Fruit fly (Drosophila melanogaster) whole organism, larva: ENCODE results near the gene fiz.

ENCODE experiments used
- noc ChIP-seq: fragments of 200-800 bp; sonication (Bioruptor generic); optimal IDR thresholded peaks from 3 replicates; lab custom pipeline; 2019; ENCODE audit warnings: missing biosample characterization, mild to moderate bottlenecking, missing genetic modification characterization, moderate library complexity

Gene fiz

DNA sequence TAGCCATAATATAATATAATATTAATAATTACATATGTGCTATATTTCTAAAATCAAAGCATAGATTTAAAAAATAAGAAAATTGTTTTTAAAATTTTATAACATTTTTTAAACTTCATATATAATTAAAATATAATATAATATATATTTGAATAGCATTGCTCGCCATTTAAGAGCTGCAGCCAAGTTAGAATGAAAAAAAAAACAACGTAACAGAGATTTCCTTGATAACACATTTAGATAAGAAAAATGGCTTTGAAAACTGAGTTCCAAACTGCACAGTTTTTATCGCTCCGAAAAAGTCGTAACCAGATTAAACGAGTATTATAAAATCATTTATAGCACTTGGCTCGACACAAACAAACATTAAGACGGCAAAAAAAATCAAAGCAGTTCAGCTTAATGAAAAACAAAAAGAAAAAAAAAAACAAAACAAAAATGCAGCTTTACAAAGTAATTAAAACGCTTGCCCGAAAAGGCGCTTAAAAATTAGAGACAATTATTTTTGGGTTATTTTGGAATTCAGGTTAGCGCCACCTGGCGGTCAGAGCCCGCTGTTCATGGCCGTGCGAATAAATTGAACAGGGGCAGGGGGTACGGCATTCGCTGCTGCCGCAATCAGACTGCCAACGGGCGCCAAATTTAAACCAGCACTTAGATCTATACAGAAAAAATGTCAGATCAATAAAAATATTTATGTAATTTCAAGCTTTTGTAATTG, at the start of gene fiz:
TSS of gene fiz (minus strand) at position 51 of the 721 bp plus-strand sequence.
- no peak for TF ChIP-seq noc (tag; lab: Kevin White, UChicago)

DNA sequence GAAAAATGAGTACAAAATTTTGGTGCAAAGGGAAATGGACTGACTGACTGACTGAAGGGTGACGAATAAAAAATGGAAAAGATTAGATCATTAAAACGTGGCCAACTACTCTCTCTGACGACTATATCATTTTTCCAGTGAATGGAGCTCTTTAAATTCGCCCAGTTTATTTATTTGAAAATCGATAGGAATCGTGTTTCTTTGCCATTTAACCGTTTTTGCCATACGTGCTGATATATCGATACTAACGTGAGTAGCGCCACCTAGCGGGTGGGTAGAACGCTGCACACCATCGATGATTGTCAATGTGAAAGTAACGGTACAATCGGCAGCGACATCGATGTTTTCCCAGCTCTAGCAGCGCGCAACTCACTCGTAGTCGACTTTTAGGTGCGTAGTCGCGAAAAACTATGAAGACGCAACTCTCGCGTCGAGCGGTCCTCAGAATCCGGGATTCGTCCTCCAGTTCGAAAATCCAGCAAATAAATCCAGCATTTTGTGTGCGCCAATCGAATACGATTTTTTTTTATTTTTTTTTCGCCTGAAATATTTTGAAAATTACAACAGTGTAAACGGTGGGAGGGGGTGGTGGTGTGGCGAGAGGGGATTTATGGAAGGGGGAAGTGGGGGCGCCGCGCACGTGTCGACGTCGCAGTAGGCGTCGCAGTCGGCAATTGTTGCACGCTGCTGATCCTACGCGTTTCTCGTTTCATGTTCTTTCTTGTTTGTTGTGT, 45.7 kb upstream of the fiz start, which contains the start of the genes CG9030 and eag:
TSS of gene CG9030 (minus strand) at position 51 of the 734 bp plus-strand sequence.
TSS of gene eag (plus strand) at position 428 of the 734 bp plus-strand sequence.
- TF ChIP-seq noc (tag; lab: Kevin White, UChicago) = no peak

DNA sequence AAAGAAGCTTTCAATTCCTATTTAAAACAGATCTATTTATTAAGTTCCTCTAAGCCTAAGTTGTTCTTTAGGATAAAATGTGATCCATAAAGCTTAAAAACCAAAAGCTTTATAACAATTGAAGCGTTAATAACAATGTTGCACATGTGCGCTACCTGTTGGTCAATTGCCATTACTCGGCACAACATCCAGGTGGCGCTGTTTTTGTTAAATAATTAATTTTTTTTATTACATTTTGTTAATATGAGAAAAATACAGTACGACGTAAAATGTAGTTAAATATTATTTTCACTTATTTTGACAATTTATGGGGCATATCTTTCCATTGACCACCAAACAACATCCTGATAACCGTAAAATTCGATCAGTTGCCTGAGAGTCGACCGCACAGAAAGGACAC, 44.4 kb upstream of the fiz start:
- TF ChIP-seq noc (tag; lab: Kevin White, UChicago) = no peak

DNA sequence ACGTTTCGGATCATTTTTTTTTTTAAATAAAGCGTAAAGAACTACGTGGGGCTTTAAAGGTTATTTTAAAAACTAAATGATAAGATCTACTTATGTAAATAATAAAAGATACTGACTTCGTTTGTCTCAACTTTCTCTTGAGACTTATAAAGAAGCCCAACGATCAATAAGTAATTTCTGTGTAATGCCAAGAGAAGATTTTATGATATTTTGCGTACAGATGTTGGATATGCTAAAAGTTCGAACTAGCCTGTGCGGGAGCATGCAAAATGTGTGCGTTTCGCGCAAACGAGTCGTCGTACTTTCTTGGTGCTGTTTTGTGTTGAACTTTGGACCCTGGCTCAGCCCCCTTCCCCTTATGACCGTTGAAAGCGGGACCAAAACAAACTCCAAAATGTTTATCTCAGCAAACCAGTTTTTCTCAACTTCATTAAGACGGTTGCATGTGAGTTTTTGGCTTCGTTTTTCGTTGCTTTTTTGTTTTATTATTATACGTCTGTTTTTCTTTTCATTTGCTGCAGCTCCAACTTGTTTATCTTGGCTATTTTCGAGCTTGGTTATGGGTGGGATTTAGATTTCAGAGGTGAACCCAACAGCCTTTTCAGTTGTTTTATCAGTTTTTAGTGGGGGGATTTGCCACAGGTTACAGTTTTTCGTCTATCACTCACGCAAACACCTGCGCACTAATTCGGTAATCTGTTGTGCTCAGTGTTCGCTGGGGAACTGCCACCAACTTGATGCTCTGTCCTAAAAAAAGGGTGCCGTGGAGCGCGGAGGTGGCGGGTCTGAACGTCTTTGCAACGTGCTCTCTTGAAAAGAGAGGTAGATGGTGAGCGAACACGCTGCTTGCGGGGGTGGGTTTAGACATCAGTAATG, 43.6 kb upstream of the fiz start, which contains the start of gene pdgy:
TSS of gene pdgy (minus strand) at position 688 of the 876 bp plus-strand sequence.
- TF ChIP-seq noc (tag; lab: Kevin White, UChicago) = no peak

DNA sequence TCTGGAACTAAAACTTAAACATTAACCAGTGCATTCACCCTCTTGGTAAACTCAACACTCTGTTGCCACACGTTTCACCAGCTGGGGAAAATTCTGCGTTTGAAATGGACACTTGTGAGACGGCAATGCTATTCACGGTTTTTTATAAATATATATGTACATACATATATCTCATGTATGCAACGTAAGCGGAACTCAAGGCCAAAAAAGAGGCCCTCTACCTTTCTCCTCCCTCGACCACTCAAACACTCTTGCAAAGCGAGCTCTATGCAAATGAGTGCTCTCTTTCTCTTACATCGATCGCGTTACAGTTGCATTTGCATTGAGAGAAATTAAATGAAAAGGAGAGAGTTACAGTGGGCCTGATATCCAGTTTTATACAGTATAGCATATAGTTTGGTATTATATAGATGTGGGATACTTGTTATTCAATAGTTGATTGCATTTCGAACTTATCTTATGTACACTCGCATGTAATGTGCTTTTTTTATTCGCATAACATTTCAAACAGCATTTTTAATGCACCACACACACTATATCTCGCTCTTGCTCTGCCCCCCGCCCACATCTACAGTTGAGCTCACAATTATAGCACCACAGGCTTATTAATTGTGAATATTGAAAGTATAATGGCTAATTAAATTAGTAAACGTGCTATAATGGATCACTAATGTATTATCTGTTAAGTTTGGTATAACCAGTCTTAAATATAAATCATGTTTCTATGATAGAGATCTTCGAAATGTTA, 42.8 kb upstream of the fiz start:
- TF ChIP-seq noc (tag; lab: Kevin White, UChicago) = no peak

DNA sequence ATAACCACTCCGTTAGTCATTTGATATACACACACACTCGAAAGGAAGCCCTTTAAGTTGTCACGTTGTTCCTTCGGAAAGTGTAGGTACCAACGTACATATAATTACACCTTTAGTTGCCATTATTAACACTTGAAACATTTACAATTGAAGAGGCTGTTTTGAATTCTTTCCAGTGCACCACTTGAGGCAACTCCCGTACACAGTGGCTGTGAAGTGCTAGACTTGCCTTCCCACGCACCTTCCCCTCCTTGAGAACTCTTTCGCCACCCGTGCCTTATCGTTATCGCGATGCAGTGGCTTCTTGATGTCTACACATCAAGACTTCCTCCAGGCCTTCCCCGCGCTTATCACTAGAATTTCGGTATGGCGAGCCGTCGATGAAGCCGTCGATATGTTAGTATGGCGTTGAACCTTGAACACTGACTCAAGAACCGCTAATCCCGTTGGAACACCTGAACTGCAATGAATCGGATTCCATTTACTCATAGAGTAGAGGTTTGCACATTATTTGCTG, 41.9 kb upstream of the fiz start:
- no peak for TF ChIP-seq noc (tag; lab: Kevin White, UChicago)

DNA sequence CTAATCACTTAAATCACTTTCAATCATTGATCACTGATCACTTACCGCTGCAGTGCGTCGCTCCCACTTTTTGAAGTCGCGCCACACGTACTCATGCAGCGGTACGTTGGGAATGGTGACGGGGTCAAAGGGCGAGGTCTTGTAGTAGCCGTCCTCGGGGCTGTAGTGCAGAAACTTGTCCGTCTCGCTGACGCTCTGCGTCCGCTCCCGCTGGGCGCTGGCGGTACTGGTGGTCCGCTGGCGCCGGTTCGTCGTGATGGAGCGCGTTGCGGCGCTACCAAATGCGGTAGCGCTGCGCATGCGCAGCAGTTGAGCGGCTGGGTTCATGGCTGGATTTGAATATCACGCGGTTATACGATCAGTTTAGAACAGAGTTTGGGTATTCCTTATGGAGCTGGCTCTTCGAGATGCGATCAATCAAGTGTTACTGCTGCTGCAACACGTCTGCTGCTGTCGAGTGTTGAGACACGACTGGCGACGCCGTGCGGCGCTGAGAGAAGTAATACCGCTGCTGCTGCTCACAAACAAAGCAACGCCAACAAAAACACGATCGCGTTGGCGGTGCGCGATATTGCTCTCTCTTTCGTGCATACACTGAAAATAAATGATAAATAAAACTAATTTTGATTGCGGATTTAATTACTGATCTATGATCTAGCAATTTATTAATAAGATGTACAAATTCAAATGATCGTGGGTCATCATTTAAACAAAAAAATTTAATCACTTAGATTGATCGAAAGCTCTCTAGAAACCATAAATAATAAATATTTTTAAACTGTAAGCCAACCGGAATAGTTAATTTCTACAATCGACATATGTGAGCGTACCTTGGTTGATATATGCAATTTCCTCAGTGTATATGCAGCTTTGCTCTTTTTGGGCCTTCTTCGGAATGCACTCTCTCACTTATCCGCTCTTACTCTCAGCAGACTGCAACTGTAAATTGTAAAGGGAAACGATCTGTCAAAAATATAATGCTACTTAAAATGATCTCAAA, 41.1 kb upstream of the fiz start:
- TF ChIP-seq noc (tag; lab: Kevin White, UChicago) = peak; percentile 74

DNA sequence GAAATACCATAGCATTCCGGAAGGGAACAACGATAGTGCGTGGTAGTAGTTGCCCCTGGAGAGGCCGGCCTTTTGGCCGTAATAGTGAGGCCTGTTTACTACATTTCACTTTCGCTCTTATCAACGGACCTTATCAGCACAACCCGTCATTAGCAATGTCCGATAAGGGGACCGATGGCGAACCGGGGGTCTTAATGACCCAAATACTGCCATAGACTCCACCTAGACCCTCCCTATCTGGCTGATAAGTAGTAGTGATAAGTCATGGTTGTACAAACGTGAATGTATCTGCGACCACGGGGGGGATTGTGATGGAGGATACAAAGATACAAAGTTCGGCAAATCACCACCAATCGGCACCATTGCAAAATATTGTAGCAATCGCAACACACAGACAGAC, 39.7 kb upstream of the fiz start:
- TF ChIP-seq noc (tag; lab: Kevin White, UChicago) = peak; percentile 38

DNA sequence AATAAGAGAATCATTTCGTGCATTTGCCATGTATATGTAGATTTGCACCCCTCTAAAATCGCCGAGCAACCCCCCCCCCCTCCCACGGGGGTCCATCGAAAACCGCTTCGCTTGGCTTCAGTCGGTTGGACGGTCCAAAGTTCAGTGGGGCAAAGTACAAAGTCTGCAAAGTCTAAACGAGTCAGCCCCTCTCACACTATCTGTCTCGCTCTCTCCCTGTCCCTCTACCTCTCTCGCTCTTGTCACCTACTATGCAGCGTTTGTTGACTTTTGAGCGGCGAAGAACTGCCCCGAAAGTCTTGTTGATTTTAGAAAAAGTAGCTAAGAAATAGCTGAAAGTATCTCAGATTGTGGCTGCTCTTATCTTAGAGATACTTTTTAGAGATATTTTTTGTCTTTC, 37.9 kb upstream of the fiz start:
- peak; percentile 40 for TF ChIP-seq noc (tag; lab: Kevin White, UChicago)

DNA sequence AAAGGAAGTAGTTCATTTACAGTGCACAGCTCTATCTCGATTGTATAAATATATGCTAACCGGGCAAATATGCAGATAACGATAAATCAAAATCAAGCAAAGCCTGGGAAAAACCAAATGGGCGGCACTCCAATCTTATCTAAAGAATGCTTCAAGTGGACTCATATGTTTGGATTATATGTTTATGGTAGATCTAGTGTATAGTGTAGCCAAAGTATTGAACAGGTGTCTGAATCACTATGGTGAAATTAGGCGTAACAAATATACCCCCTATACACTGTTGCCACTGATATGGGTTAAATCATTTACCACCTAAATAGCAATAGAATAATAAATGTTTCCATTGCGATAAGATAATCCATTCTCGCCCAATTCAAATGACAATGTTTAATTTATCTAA, 37.0 kb upstream of the fiz start:
- TF ChIP-seq noc (tag; lab: Kevin White, UChicago) = peak; percentile 59

DNA sequence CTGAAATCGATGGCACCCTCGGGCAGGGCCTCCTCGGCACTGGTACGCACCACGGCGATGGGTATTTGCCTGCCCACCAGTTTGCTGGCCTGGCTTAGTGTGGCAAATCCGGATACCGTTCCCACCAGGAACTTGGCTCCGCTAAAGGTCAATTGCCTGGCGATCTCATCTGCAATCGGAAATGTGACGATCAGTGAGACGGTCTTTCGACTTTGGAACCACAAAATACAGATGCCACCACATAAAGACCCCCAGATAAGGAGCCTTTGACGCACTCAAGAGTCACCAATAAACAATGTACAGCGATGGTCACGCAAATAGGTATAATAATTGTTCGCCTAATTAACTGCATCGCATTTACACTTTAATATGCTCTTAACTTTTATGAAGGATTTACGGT, 26.7 kb upstream of the fiz start:
- peak; percentile 28 for TF ChIP-seq noc (tag; lab: Kevin White, UChicago)

DNA sequence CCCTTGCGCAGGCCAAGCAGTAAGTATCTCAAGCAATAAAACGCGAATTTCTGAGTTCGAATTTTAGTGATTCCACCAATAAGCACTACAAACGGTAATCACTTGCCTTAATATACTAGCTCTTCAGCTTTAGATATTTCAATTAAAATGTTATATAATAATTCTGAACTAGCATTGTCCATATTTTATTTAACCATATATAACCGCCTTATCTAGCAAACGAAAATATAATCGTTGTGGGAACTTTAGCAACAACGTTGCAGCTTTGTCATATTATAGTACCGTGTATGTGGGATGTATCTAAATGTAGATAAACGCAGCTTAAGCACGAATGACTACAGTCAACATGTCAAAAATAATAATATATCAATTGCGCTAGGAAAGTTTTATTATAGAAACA, 21.8 kb upstream of the fiz start:
- TF ChIP-seq noc (tag; lab: Kevin White, UChicago) = no peak

DNA sequence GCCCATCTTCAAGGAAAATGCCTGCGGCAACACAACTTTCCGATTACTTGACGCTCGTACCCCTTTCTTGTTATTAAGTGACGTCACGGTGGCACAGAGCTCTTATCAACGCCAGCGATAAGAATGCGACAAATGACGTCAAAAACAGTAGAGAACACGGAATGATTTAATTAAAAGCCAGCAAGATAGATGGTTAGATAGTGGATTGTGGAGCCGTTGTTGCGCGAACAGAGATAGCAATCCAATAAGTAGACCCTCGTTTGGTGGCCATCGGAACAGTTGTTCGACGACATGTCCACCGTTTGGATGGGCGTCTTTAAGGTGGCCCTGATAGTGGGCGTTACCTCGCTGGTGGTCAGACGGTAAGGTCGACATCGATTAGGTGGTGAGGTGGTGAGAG, 20.3 kb upstream of the fiz start:
- TF ChIP-seq noc (tag; lab: Kevin White, UChicago) = peak; percentile 9

DNA sequence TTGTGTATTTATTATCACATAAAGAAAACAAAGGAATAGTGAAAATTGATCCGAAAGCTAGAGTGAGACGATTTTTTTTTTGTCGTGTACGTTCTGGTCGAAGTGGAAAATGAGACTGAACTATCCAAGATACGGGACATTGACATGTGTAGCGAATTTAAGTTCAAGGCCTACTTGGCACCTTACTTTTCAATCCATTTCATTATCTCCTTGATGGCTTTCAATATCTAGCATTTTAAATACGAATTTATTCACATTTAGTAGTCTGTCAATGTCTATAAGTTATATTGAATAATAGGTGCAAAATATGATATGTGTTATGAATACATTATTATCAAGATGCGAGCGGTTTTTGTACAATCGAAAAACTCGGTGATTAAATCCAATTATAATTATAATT, 19.3 kb upstream of the fiz start, which contains the start of gene CG32591:
TSS of gene CG32591 (minus strand) at position 101 of the 400 bp plus-strand sequence.
- no peak for TF ChIP-seq noc (tag; lab: Kevin White, UChicago)
